Worm (Caenorhabditis elegans) whole organism, L4/young adult: Measurements from ENCODE around the gene lido-7.

Experiments used
- W03F9.2 ChIP-seq: fragments of 150-350 bp; optimal IDR thresholded peaks from 2 replicates; lab custom pipeline; 2014; ENCODE audit warnings: missing biosample characterization, missing genetic modification characterization
- dao-5 ChIP-seq: sonication (generic microtip); optimal IDR thresholded peaks from 2 replicates; lab custom pipeline; 2016; ENCODE audit warnings: missing genotype, missing genetic modification characterization, moderate library complexity, missing compliant biosample characterization
- him-1 ChIP-seq: sonication (generic microtip); optimal IDR thresholded peaks from 2 replicates; lab custom pipeline; 2016; ENCODE audit warnings: missing genotype, missing genetic modification reagents, missing genetic modification characterization, missing compliant biosample characterization

The lido-7 gene

DNA sequence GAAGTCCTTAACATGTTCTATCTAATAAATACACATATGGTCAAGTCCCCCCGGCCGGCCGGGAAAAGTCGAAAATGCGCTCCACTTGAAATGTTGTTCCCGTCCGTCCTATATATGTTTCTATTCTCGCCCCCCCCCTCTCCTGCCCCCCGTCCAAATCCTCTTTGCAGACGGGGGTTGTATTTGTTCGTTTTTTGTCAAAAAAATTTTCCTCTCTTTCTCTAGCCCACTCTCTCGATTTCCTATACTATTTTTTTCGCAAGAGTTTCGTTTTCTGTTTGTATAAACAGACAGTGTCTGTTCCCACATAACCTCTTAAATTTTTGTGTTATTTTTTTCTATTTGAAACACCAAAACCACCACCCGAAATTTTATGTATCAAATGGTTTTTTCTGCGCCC lies 21.0 kb upstream of the lido-7 start:
- TF ChIP-seq him-1 (tag; lab: Kevin White, UChicago) (no peak), dao-5 (tag; lab: Kevin White, UChicago) (no peak), W03F9.2 (tag; lab: Kevin White, UChicago) (no peak)

DNA sequence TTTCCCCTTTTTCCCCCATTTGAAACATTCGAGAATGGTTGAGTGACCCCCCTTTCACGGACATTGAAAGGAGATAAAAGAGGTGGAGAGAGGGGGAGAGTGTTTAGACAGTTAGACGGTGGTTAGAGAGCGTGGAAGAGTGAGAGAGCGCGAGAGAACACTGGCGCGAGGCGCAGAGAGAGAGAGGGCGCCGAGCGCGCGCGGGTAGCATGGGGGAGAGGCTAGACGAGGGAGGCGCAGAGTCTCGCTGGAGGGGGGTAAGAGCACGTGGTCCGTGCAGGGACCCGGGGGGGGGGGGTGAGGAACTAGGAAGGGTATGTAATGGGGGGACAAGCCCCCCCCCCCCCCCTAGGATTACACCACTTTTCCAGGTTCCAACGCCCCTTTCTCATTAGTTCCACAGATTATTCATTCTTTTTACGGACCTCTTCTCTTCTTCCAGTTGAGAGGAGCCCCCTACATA lies 14.1 kb upstream of the lido-7 start:
- TF ChIP-seq him-1 (tag; lab: Kevin White, UChicago) (peak; percentile 91), dao-5 (tag; lab: Kevin White, UChicago) (no peak), W03F9.2 (tag; lab: Kevin White, UChicago) (no peak)

DNA sequence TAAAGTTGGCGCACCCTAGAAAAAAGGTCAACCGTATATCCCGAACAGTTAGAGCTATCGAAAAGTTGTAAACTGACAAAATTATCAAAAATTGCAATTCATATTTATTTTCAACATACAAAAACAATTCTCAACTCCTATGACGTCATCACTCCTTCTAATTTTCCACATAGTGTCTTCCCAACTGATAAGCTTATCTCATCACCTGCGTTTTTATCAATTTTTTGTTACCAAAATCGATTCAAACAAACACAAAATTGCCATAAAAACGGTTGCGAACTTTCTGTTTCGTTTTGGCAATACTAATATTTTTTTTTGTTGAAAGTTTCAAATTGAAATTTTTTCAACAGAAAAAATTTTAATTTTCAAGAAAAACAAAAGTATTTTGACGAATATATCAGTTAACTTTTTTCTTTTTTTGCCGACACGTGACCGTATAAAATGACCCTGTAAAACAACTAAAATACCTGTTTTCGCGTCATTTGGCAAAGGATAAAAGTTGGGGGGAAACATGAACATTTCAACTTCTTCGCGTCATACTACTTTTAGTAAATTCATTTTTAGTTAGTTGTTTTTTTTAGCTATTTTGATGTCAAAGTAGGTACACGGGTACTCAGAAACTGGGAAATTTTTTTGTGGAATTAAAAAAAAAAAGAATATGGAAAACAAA lies 12.4 kb upstream of the lido-7 start:
- TF ChIP-seq him-1 (tag; lab: Kevin White, UChicago) = no peak
- no peak for TF ChIP-seq dao-5 (tag; lab: Kevin White, UChicago)
- no peak for TF ChIP-seq W03F9.2 (tag; lab: Kevin White, UChicago)

DNA sequence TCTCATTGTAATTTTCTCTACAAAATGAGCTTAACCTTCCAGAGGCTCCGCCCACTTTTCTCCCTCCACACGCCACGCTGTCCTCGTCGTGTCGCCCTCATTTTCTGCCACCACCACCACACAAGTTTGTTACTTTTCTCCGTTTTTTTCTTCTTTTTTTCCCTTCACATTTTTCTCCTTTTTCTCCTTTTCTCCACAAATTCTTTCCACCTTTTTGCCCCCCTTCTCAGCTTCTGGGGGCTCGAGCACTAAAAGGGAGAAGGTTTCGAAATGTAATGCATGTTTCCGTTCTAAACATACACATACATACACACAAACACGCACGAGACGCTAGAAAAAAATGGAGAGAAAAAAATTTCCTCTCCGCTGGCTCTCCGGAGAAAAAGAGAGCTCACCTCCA lies 11.5 kb upstream of the lido-7 start, which contains the start of gene nhr-88:
Gene nhr-88 (plus strand): TSS at position 43 of the 400 bp plus-strand sequence.
- TF ChIP-seq him-1 (tag; lab: Kevin White, UChicago) (no peak), W03F9.2 (tag; lab: Kevin White, UChicago) (no peak), dao-5 (tag; lab: Kevin White, UChicago) (no peak)

DNA sequence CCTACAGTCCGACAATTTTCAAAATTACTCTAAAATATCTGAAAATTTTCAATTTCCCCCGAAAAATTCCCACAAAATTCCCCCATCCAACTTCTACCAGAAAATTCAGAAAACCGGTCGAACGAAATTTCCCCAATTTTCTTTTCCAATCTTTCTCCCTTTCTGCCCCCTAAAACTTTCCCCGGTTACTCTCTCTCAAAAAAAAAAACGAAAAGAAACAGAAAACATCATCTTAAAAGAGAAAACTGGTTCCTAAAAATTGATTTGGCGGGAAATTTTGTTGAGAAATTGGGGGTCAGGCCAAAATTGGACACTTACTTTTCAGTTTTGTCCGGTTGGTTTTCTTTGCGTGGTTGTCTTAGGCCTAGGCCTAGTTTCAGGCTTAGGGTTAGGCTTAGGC lies 10.4 kb upstream of the lido-7 start:
- TF ChIP-seq him-1 (tag; lab: Kevin White, UChicago) (no peak), W03F9.2 (tag; lab: Kevin White, UChicago) (no peak), dao-5 (tag; lab: Kevin White, UChicago) (no peak)

DNA sequence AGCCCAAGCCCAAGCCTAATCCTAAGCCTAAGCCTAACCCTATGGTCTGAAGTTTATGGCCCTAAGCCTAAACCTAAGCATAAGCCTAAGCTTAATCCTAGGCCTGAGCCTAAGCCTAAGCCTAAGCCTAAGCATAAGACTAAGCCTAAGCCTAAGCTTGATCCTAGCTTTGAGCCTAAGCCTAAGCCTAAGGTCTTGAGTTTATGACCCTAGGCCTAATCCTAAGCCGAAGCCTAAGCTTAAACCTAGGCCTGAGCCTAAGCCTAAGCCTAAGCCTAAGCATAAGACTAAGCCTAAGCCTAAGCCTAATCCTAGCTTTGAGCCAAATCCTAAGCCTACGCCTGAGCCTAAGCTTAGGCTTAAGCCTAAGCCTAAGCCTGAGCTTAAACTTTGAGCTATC lies 9.0 kb upstream of the lido-7 start:
- no peak for TF ChIP-seq dao-5 (tag; lab: Kevin White, UChicago)
- no peak for TF ChIP-seq W03F9.2 (tag; lab: Kevin White, UChicago)
- no peak for TF ChIP-seq him-1 (tag; lab: Kevin White, UChicago)

DNA sequence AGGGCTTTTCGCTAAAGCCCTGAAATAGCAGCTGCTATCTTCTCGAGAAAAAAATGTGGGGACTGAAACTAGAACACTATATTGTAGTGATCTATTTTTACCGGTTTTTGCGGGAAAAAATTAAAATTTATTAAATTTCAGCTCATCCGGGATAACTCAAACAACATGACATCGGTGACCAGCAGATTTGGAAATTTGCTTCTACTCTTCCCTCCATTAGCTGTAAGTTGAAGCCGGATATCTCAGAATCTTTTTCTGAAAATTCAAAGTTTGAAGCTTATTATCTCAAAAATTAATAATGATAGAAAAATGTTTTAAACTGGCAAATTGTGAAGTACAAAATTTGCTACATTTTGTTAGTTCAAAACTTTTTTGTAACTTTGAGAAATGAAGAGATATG lies 3.7 kb upstream of the lido-7 start:
- TF ChIP-seq him-1 (tag; lab: Kevin White, UChicago) = no peak
- TF ChIP-seq dao-5 (tag; lab: Kevin White, UChicago) = no peak
- TF ChIP-seq W03F9.2 (tag; lab: Kevin White, UChicago) = no peak

DNA sequence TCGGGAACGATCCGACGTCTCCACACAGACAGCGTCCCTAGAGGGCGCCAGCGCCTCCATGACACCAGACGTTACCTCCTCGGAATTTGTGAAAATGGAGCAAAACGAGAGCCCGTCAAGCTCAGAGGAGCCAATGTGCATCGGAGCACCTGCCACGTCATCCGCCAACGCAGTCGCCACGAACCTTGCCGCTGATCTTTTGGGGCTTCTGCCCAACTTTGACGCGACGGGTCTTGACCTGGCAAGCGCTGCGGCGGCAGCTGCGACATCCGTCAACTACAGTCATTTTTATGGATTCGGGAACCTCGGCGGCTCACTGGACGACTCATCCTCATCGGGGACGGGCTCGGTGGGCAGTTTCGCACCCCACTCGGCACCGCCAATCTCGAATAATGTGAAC lies 2.7 kb upstream of the lido-7 start:
- TF ChIP-seq dao-5 (tag; lab: Kevin White, UChicago) (no peak), him-1 (tag; lab: Kevin White, UChicago) (no peak), W03F9.2 (tag; lab: Kevin White, UChicago) (no peak)

DNA sequence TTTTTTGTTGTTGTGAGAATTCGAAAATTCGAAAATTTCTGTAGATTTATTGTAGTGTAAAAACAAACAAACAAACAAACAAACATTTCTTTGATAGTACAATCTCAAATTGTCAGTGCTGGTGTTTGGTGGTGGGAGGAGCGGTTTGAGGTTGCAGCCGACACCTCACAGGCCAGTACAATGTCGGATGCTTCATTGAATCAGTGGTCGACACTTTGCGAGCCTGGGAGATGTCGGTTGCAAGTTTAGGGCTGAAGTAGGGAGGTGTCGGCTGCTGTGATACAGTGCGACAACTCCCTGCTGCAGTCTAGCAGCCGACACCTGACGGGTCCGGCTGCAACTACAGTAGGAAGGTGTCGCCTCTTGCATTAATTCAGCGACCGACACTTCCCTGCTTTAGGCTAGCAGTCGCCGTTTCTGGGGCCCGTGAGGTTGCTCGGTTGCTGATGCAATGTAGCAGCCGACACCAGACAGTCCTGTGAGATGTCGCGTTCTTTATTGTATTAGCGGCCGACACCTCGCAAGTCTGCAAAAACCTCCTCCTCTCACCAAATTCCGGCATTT lies 2.1 kb upstream of the lido-7 start:
- TF ChIP-seq him-1 (tag; lab: Kevin White, UChicago) (no peak), dao-5 (tag; lab: Kevin White, UChicago) (no peak), W03F9.2 (tag; lab: Kevin White, UChicago) (no peak)

DNA sequence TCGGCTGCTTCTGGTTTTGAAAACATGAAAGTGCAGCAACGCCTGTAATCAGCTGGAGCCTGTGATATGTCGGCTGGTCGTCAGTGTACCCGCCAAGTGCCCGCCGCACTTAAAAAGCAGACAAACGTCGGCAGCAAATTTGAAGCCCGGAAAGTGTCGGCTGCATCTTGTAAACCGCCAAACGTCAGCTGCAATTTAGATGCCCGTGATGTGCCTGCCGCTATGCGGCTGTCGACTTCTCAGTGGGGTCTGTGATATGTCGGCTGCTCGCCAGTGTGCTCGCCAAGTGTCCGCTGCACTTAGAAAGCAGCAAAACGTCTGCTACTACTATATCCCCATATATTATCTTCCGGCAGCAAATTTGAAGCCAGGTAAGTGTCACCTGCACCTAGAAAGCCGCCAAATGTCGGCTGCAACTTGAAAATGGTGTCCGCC lies 961 bp upstream of the lido-7 start:
- no peak for TF ChIP-seq dao-5 (tag; lab: Kevin White, UChicago)
- TF ChIP-seq him-1 (tag; lab: Kevin White, UChicago) = no peak
- no peak for TF ChIP-seq W03F9.2 (tag; lab: Kevin White, UChicago)

DNA sequence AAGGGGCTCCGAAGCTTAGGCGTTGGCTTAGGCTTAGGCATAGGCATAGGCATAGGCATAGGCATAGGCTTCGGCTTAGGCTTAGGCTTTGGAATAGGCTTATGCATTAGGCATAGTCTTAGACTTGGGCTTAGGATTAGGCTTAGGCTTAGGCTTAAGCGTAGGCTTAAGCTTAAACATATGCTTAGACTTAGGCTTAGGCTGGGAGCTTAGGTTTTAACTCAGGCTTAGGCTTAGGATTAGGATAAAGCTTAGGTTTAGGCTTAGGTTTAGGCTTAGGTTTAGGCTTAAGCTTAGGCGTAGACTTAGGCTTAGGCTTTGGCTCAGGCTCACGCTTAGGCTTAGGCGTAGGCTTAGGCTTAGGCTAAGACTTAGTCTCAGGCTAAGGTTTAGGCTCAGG lies 2.0 kb downstream of the lido-7 start:
- TF ChIP-seq dao-5 (tag; lab: Kevin White, UChicago) = no peak
- no peak for TF ChIP-seq him-1 (tag; lab: Kevin White, UChicago)
- TF ChIP-seq W03F9.2 (tag; lab: Kevin White, UChicago) = no peak

DNA sequence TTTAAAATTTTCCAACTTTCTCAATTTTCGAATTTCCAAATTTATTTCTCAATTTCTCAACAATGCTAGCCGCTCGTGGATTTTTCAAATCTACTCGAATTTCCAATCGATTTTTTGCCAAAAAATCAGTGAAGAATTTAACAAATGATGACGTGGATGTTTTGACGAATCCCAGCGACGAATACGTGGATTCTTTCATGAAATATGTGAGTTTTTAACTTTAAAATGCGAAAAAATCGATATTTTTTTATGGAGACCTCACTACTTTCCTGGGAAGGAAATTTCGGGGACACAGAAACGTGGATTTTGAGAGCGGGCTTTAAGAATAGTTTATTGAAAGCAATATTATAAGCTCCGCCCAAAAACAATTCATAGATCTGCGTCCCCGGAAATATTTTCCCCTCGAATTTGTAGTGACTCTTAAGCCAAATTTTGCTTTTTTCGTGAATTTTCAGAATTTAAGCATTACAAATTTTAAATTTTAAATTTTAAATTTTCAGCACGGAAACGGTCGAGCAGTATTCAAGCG lies 3.5 kb downstream of the lido-7 start, which contains the start of gene K08A2.2:
Gene K08A2.2 (plus strand): TSS at position 51 of the 529 bp plus-strand sequence.
- TF ChIP-seq him-1 (tag; lab: Kevin White, UChicago) (no peak), W03F9.2 (tag; lab: Kevin White, UChicago) (no peak), dao-5 (tag; lab: Kevin White, UChicago) (no peak)

DNA sequence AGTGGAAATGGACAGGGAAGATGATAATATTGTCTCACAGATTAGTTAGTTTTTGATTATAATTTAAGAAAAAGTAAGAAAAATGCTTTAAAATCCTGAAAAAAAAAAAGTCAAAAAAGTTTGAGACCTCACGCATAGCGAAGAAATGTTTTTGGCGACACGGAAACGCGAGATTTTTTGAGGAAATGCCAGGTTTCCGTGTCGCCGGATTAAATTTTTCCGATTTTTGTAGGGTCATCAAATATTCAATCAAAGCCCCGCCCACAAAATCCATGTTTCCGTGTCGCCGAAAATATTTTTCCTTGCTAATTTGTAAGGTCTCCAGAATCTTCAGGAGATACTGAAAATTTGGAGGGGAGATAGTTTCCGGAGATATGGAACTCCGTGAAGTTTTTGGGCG lies 4.2 kb downstream of the lido-7 start:
- TF ChIP-seq him-1 (tag; lab: Kevin White, UChicago) (no peak), W03F9.2 (tag; lab: Kevin White, UChicago) (no peak), dao-5 (tag; lab: Kevin White, UChicago) (no peak)
